Fruit fly (Drosophila melanogaster): ENCODE data around the gene Coq5.

DNA sequence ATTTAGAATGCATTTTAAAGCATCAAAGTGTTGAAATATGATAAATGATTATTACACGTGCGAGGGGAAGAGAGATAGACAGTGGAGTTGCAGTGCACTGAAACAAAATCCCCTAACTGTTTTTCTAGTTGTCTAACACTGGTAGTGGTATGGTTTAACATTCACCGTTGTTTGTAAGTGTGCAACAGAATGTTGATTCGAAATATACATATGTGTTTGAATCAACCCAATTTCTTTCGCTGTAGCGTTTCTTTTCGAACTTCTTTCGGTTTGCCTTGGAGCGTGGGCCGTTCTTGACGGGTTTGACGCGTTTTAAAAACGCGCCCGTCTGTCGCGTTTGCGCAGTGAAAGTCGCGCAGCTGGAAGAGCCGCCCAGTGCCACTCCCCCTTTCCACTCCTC is 27.0 kb upstream of the Coq5 start:
- no peak for TF ChIP-seq D1 (tag; optimal IDR thresholded peaks at IDR 0.05)
- TF ChIP-seq CG17806 (tag; optimal IDR thresholded peaks at IDR 0.05), result no peak
- TF ChIP-seq Pif1B (GFP tag; optimal IDR thresholded peaks at IDR 0.05), result peak; percentile 19
- no peak for TF ChIP-seq CG10348 (GFP tag; IDR thresholded peaks at IDR 0.05)
- no peak for TF ChIP-seq CG13204 (GFP tag; optimal IDR thresholded peaks at IDR 0.05)
- no peak for TF ChIP-seq CG9948 (tag; optimal IDR thresholded peaks at IDR 0.05)
- no peak for TF ChIP-seq CG12605 (GFP tag; IDR thresholded peaks at IDR 0.05)
- TF ChIP-seq CG32121 (GFP tag; IDR thresholded peaks at IDR 0.05), result peak; percentile 19; the same call in 1 of the 2 replicates
- TF ChIP-seq CG8159 (tag; optimal IDR thresholded peaks at IDR 0.05), result no peak
